Fruit fly (Drosophila melanogaster) whole organism, prepupa: ENCODE results near the gene slmb.

Source experiments
- CG10631 ChIP-seq: fragments of 200-800 bp; sonication (Bioruptor generic); optimal IDR thresholded peaks from 2 replicates; lab custom pipeline; 2016; ENCODE audit warnings: missing biosample characterization, missing genetic modification characterization
- CG10669 ChIP-seq: fragments of 200-800 bp; sonication (Bioruptor generic); optimal IDR thresholded peaks from 3 replicates; lab custom pipeline; 2018; ENCODE audit warnings: missing biosample characterization, mild to moderate bottlenecking, missing genetic modification characterization, moderate library complexity
- CG11294 ChIP-seq: fragments of 200-800 bp; sonication (Bioruptor generic); IDR thresholded peaks from 2 replicates; pipeline ENCODE4 v1.3.6; 2022; ENCODE audit warnings: missing biosample characterization, missing genetic modification characterization
- CG11762 ChIP-seq: fragments of 200-800 bp; sonication (Bioruptor generic); optimal IDR thresholded peaks from 3 replicates; lab custom pipeline; 2016; ENCODE audit warnings: missing biosample characterization, missing genetic modification characterization; ENCODE audit not compliant: insufficient read depth
- CG15336 ChIP-seq: fragments of 200-800 bp; sonication (Bioruptor generic); IDR thresholded peaks from 2 replicates; pipeline ENCODE4 v1.3.6; 2022; ENCODE audit warnings: missing biosample characterization, missing genetic modification characterization
- CG1621 ChIP-seq: fragments of 200-800 bp; sonication (Bioruptor generic); optimal IDR thresholded peaks from 3 replicates; lab custom pipeline; 2018; ENCODE audit warnings: missing biosample characterization, mild to moderate bottlenecking, missing genetic modification characterization
- CG16779 ChIP-seq: fragments of 200-800 bp; sonication (Bioruptor generic); optimal IDR thresholded peaks from 3 replicates; lab custom pipeline; 2017; ENCODE audit warnings: missing biosample characterization, mild to moderate bottlenecking, missing genetic modification characterization
- CG3032 ChIP-seq: fragments of 200-800 bp; optimal IDR thresholded peaks from 2 replicates; lab custom pipeline; 2019; ENCODE audit warnings: missing biosample characterization, mild to moderate bottlenecking, missing genetic modification characterization, moderate library complexity
- CG31627 ChIP-seq: fragments of 200-800 bp; sonication (Bioruptor generic); optimal IDR thresholded peaks from 3 replicates; lab custom pipeline; 2016; ENCODE audit warnings: missing biosample characterization, missing genetic modification characterization
- CG34406 ChIP-seq: fragments of 200-800 bp; sonication (Bioruptor generic); optimal IDR thresholded peaks from 3 replicates; lab custom pipeline; 2016; ENCODE audit warnings: missing biosample characterization, missing genetic modification characterization
- CG3919 ChIP-seq: fragments of 200-800 bp; sonication (Bioruptor generic); optimal IDR thresholded peaks from 3 replicates; lab custom pipeline; 2016; ENCODE audit warnings: missing biosample characterization, missing genetic modification characterization
- CG4318 ChIP-seq: fragments of 200-800 bp; sonication (Bioruptor generic); optimal IDR thresholded peaks from 3 replicates; lab custom pipeline; 2017; ENCODE audit warnings: missing biosample characterization, mild to moderate bottlenecking, missing genetic modification characterization
- CG6163 ChIP-seq: fragments of 200-800 bp; sonication (Bioruptor generic); IDR thresholded peaks from 3 replicates; pipeline ENCODE4 v1.3.6; 2022; ENCODE audit warnings: missing biosample characterization, missing genetic modification characterization
- CG6792 ChIP-seq: fragments of 200-800 bp; sonication (Bioruptor generic); optimal IDR thresholded peaks from 3 replicates; lab custom pipeline; 2016; ENCODE audit warnings: missing biosample characterization, missing genetic modification characterization
- CG6808 ChIP-seq: fragments of 200-800 bp; sonication (Bioruptor generic); optimal IDR thresholded peaks from 3 replicates; lab custom pipeline; 2017; ENCODE audit warnings: missing biosample characterization, missing genetic modification characterization, mild to moderate bottlenecking, moderate library complexity, missing genetic modification reagents
- CG6854 ChIP-seq: fragments of 200-800 bp; sonication (Bioruptor generic); optimal IDR thresholded peaks from 2 replicates; lab custom pipeline; 2017; ENCODE audit warnings: missing biosample characterization, mild to moderate bottlenecking, missing genetic modification characterization
- CG7368 ChIP-seq: fragments of 200-800 bp; sonication (Bioruptor generic); optimal IDR thresholded peaks from 3 replicates; lab custom pipeline; 2016; ENCODE audit warnings: missing biosample characterization, missing genetic modification characterization
- CG8119 ChIP-seq: fragments of 200-800 bp; sonication (Bioruptor generic); IDR thresholded peaks from 3 replicates; pipeline ENCODE4 v1.3.6; 2022; ENCODE audit warnings: missing biosample characterization, missing genetic modification characterization
- CG8319 ChIP-seq: fragments of 200-800 bp; sonication (Bioruptor generic); optimal IDR thresholded peaks from 3 replicates; lab custom pipeline; 2016; ENCODE audit warnings: missing biosample characterization, missing genetic modification characterization
- CG8632 ChIP-seq: fragments of 200-800 bp; sonication (Bioruptor generic); optimal IDR thresholded peaks from 3 replicates; lab custom pipeline; 2016; ENCODE audit warnings: missing biosample characterization, missing genetic modification characterization
- CG9139 ChIP-seq: fragments of 200-800 bp; sonication (Bioruptor generic); optimal IDR thresholded peaks from 3 replicates; lab custom pipeline; 2017; ENCODE audit warnings: missing biosample characterization, mild to moderate bottlenecking, missing genetic modification characterization
- Eip75B ChIP-seq: fragments of 200-800 bp; sonication (Bioruptor generic); optimal IDR thresholded peaks from 3 replicates; lab custom pipeline; 2016; ENCODE audit warnings: missing biosample characterization, missing genetic modification characterization
- Eip78C ChIP-seq: fragments of 200-800 bp; sonication (Bioruptor generic); peaks from one replicate; lab custom pipeline; 2016; ENCODE audit warnings: missing biosample characterization, missing genetic modification characterization
- Eip93F ChIP-seq: fragments of 200-800 bp; sonication (Bioruptor generic); optimal IDR thresholded peaks from 2 replicates; lab custom pipeline; 2016; ENCODE audit warnings: missing biosample characterization, mild to moderate bottlenecking, missing genetic modification characterization
- Hr38 ChIP-seq: sonication (Bioruptor generic); optimal IDR thresholded peaks from 2 replicates; lab custom pipeline; 2016; ENCODE audit warnings: missing biosample characterization, missing genetic modification characterization
- Hr39 ChIP-seq: fragments of 200-800 bp; sonication (Bioruptor generic); optimal IDR thresholded peaks from 2 replicates; lab custom pipeline; 2016; ENCODE audit warnings: missing biosample characterization, missing genetic modification characterization
- Hr4 ChIP-seq: fragments of 200-800 bp; sonication (Bioruptor generic); optimal IDR thresholded peaks from 3 replicates; lab custom pipeline; 2016; ENCODE audit warnings: missing biosample characterization, missing genetic modification characterization
- Lpt ChIP-seq: fragments of 200-800 bp; sonication (Bioruptor generic); optimal IDR thresholded peaks from 3 replicates; lab custom pipeline; 2016; ENCODE audit warnings: missing biosample characterization, missing genetic modification characterization
- Met ChIP-seq: fragments of 200-800 bp; sonication (Bioruptor generic); optimal IDR thresholded peaks from 3 replicates; lab custom pipeline; 2016; ENCODE audit warnings: missing biosample characterization, missing genetic modification characterization
- OdsH ChIP-seq: fragments of 200-800 bp; sonication (Bioruptor generic); optimal IDR thresholded peaks from 3 replicates; lab custom pipeline; 2016; ENCODE audit warnings: missing biosample characterization, missing genetic modification characterization
- Smox ChIP-seq: fragments of 200-800 bp; sonication (Bioruptor generic); optimal IDR thresholded peaks from 3 replicates; lab custom pipeline; 2016; ENCODE audit warnings: missing biosample characterization, missing genetic modification characterization
- Sox102F ChIP-seq: fragments of 200-800 bp; sonication (Bioruptor generic); optimal IDR thresholded peaks from 2 replicates; lab custom pipeline; 2016; ENCODE audit warnings: missing biosample characterization, mild to moderate bottlenecking, missing genetic modification characterization
- Sox14 ChIP-seq: fragments of 200-800 bp; sonication (Bioruptor generic); optimal IDR thresholded peaks from 3 replicates; lab custom pipeline; 2016; ENCODE audit warnings: missing biosample characterization, missing genetic modification characterization
- Sox15 ChIP-seq: fragments of 200-800 bp; sonication (Bioruptor generic); optimal IDR thresholded peaks from 3 replicates; lab custom pipeline; 2016; ENCODE audit warnings: missing biosample characterization, missing genetic modification characterization
- acj6 ChIP-seq: fragments of 200-800 bp; sonication (Bioruptor generic); optimal IDR thresholded peaks from 3 replicates; lab custom pipeline; 2016; ENCODE audit warnings: missing biosample characterization, missing genetic modification characterization
- cyc ChIP-seq: fragments of 200-800 bp; sonication (Bioruptor generic); optimal IDR thresholded peaks from 3 replicates; lab custom pipeline; 2016; ENCODE audit warnings: missing biosample characterization, missing genetic modification characterization
- dac ChIP-seq: fragments of 200-800 bp; sonication (Bioruptor generic); optimal IDR thresholded peaks from 2 replicates; lab custom pipeline; 2017; ENCODE audit warnings: missing biosample characterization, mild to moderate bottlenecking, missing genetic modification characterization
- dsx ChIP-seq: fragments of 200-800 bp; optimal IDR thresholded peaks from 3 replicates; lab custom pipeline; 2019; ENCODE audit warnings: missing biosample characterization, mild to moderate bottlenecking, missing genetic modification characterization, moderate library complexity; ENCODE audit not compliant: poor library complexity, severe bottlenecking
- eg ChIP-seq: fragments of 200-800 bp; sonication (Bioruptor generic); IDR thresholded peaks from 3 replicates; pipeline ENCODE4 v1.3.6; 2022; ENCODE audit warnings: missing biosample characterization, missing genetic modification characterization
- esn ChIP-seq: fragments of 200-800 bp; sonication (Bioruptor generic); optimal IDR thresholded peaks from 2 replicates; lab custom pipeline; 2016; ENCODE audit warnings: missing biosample characterization, mild to moderate bottlenecking, missing genetic modification characterization, moderate library complexity
- fd59A ChIP-seq: fragments of 200-800 bp; sonication (Bioruptor generic); optimal IDR thresholded peaks from 2 replicates; lab custom pipeline; 2017; ENCODE audit warnings: missing biosample characterization, mild to moderate bottlenecking, missing genetic modification characterization, missing genetic modification reagents
- fkh ChIP-seq: fragments of 200-800 bp; sonication (Bioruptor generic); optimal IDR thresholded peaks from 3 replicates; lab custom pipeline; 2017; ENCODE audit warnings: missing biosample characterization, mild to moderate bottlenecking, missing genetic modification characterization, moderate library complexity
- lz ChIP-seq: fragments of 200-800 bp; sonication (Bioruptor generic); optimal IDR thresholded peaks from 3 replicates; lab custom pipeline; 2016; ENCODE audit warnings: missing biosample characterization, missing genetic modification characterization
- net ChIP-seq: fragments of 200-800 bp; sonication (Bioruptor generic); optimal IDR thresholded peaks from 3 replicates; lab custom pipeline; 2016; ENCODE audit warnings: missing biosample characterization, missing genetic modification characterization
- pdm3 ChIP-seq: fragments of 200-800 bp; sonication (Bioruptor generic); optimal IDR thresholded peaks from 3 replicates; lab custom pipeline; 2016; ENCODE audit warnings: missing biosample characterization, missing genetic modification characterization
- salr ChIP-seq, 2 experiments: fragments of 200-800 bp; sonication (Bioruptor generic); optimal IDR thresholded peaks; 3 replicates each; lab custom pipeline; 2016 to 2018; ENCODE audit warnings: missing biosample characterization in 2 of 2, missing genetic modification characterization in 2 of 2, mild to moderate bottlenecking in 1 of 2
- spab ChIP-seq: fragments of 200-800 bp; sonication (Bioruptor generic); optimal IDR thresholded peaks from 2 replicates; lab custom pipeline; 2017; ENCODE audit warnings: missing biosample characterization, mild to moderate bottlenecking, missing genetic modification characterization, missing genetic modification reagents
- svp ChIP-seq: fragments of 200-800 bp; sonication (Bioruptor generic); peaks from one replicate; lab custom pipeline; 2016; ENCODE audit warnings: missing biosample characterization, missing genetic modification characterization
- topi ChIP-seq: fragments of 200-800 bp; sonication (Bioruptor generic); optimal IDR thresholded peaks from 3 replicates; lab custom pipeline; 2016; ENCODE audit warnings: missing biosample characterization, missing genetic modification characterization
- vri ChIP-seq: fragments of 200-800 bp; sonication (Bioruptor generic); optimal IDR thresholded peaks from 3 replicates; lab custom pipeline; 2016; ENCODE audit warnings: missing biosample characterization, mild to moderate bottlenecking, missing genetic modification characterization

The slmb gene

dm6 chr3R:21140458-21140857 is 13.2 kb upstream of the slmb start, which contains the start of gene SNF4Agamma (continued):
- TF ChIP-seq Eip93F, result no peak
- no peak for TF ChIP-seq vri (GFP tag; lab: Kevin White, UChicago)
- no peak for TF ChIP-seq CG6792
- no peak for TF ChIP-seq Hr4 (GFP tag; lab: Kevin White, UChicago)
- no peak for TF ChIP-seq dac (GFP tag; lab: Kevin White, UChicago)
- TF ChIP-seq, all 60 proteins: peak for 9

- TF ChIP-seq OdsH (GFP tag; lab: Kevin White, UChicago) (no peak), CG10669 (GFP tag; lab: Kevin White, UChicago) (no peak), CG15336 (GFP tag; lab: Robert Waterston, UW) (no peak), Sox14 (GFP tag; lab: Kevin White, UChicago) (no peak), CG6808 (GFP tag; lab: Kevin White, UChicago) (no peak), CG16779 (tag; lab: Kevin White, UChicago) (no peak), CG6163 (GFP tag; lab: Robert Waterston, UW) (no peak), CG1621 (tag; lab: Kevin White, UChicago) (no peak), vri (GFP tag; lab: Kevin White, UChicago) (no peak), CG34406 (GFP tag; lab: Kevin White, UChicago) (no peak), Hr39 (GFP tag; lab: Kevin White, UChicago) (peak; percentile 64), CG3919 (no peak), CG9139 (no peak), fd59A (no peak), eg (GFP tag; lab: Robert Waterston, UW) (peak; percentile 50; the same call in 1 of the 3 replicates), CG31627 (peak; percentile 65), pdm3 (no peak), CG11762 (GFP tag; lab: Kevin White, UChicago) (no peak), salr (GFP tag; optimal IDR thresholded peaks at IDR 0.05; lab: Kevin White, UChicago) (no peak), topi (GFP tag; lab: Kevin White, UChicago) (no peak), Lpt (GFP tag; lab: Kevin White, UChicago) (no peak), esn (GFP tag; lab: Kevin White, UChicago) (peak; percentile 72), Hr38 (GFP tag; lab: Kevin White, UChicago) (no peak), lz (GFP tag; lab: Kevin White, UChicago) (peak; percentile 64), Eip78C (no peak), Sox102F (GFP tag; lab: Kevin White, UChicago) (no peak), CG10631 (GFP tag; lab: Kevin White, UChicago) (no peak), CG11294 (GFP tag; lab: Robert Waterston, UW) (peak; percentile 16; the same call in 1 of the 2 replicates), CG7368 (GFP tag; lab: Kevin White, UChicago) (no peak), dsx (GFP tag; lab: Kevin White, UChicago) (no peak), Sox15 (GFP tag; lab: Kevin White, UChicago) (peak; percentile 25), fkh (GFP tag; lab: Kevin White, UChicago) (peak; percentile 80), spab (GFP tag; lab: Kevin White, UChicago) (no peak), CG8119 (GFP tag; lab: Robert Waterston, UW) (no peak; the same call in 2 of the 3 replicates), CG8319 (GFP tag; lab: Kevin White, UChicago) (no peak), Eip93F (no peak), CG4318 (GFP tag; lab: Kevin White, UChicago) (no peak), Met (GFP tag; lab: Kevin White, UChicago) (no peak), net (GFP tag; lab: Kevin White, UChicago) (no peak), cyc (GFP tag; lab: Kevin White, UChicago) (no peak), CG6854 (GFP tag; lab: Kevin White, UChicago) (no peak), CG3032 (tag; lab: Kevin White, UChicago) (peak; percentile 76), svp (GFP tag; lab: Kevin White, UChicago) (no peak), Smox (GFP tag; lab: Kevin White, UChicago) (no peak), acj6 (no peak), Eip75B (no peak), CG8632 (GFP tag; lab: Kevin White, UChicago) (no peak), dac (GFP tag; lab: Kevin White, UChicago) (no peak)
Observed at dm6 chr3R:21138220-21138754, 11.0 kb upstream of the slmb start, which contains the start of gene meigo. Gene meigo, plus strand, starts transcription at chr3R:21138270.
